Worm (Caenorhabditis elegans) whole organism, young adult: ENCODE data around the gene srbc-31.

Source experiments
- cebp-2 ChIP-seq: fragments of 200-800 bp; sonication (Bioruptor generic); IDR thresholded peaks from 2 replicates; pipeline ENCODE4 v1.3.6; 2022; ENCODE audit warnings: missing genetic modification characterization, missing compliant biosample characterization
- egrh-3 ChIP-seq: fragments of 200-800 bp; sonication (Bioruptor generic); IDR thresholded peaks from 2 replicates; pipeline ENCODE4 v1.3.6; 2022; ENCODE audit warnings: missing genetic modification reagents, missing genetic modification characterization, missing compliant biosample characterization
- ets-4 ChIP-seq: fragments of 200-800 bp; sonication (Bioruptor generic); optimal IDR thresholded peaks from 2 replicates; lab custom pipeline; 2018; ENCODE audit warnings: mild to moderate bottlenecking, missing genetic modification characterization, missing compliant biosample characterization
- lag-1 ChIP-seq: fragments of 200-800 bp; sonication (Bioruptor generic); IDR thresholded peaks from 2 replicates; pipeline ENCODE4 v1.3.6; 2022; ENCODE audit warnings: missing genetic modification reagents, missing genetic modification characterization, missing compliant biosample characterization
- nfya-1 ChIP-seq: sonication (generic microtip); optimal IDR thresholded peaks from 2 replicates; lab custom pipeline; 2017; ENCODE audit warnings: antibody characterized with exemption, missing compliant biosample characterization, missing genetic modification characterization, borderline replicate concordance; ENCODE audit not compliant: insufficient read depth
- nhr-90 ChIP-seq: sonication (generic microtip); optimal IDR thresholded peaks from 2 replicates; lab custom pipeline; 2016; ENCODE audit warnings: missing genotype, mild to moderate bottlenecking, missing genetic modification characterization, missing compliant biosample characterization
- pha-4 ChIP-seq: fragments of 150-350 bp; sonication (generic microtip); optimal IDR thresholded peaks from 2 replicates; lab custom pipeline; 2014; ENCODE audit warnings: missing biosample characterization, missing genetic modification reagents, missing genetic modification characterization
- snpc-4 ChIP-seq, 5 experiments: fragments of 150-350 bp in 1 of 5; sonication (generic microtip) in 4 of 5; optimal IDR thresholded peaks; 2 replicates each; lab custom pipeline; 2014 to 2018; ENCODE audit warnings: missing genetic modification characterization in 5 of 5, missing biosample characterization in 3 of 5, antibody characterized with exemption in 2 of 5, mild to moderate bottlenecking in 2 of 5, missing compliant biosample characterization in 2 of 5, missing genotype in 2 of 5, moderate library complexity in 2 of 5, missing genetic modification reagents in 1 of 5
- unc-62 ChIP-seq: fragments of 150-350 bp; optimal IDR thresholded peaks from 2 replicates; lab custom pipeline; 2014; ENCODE audit warnings: missing biosample characterization, missing genetic modification reagents, missing genetic modification characterization

DNA sequence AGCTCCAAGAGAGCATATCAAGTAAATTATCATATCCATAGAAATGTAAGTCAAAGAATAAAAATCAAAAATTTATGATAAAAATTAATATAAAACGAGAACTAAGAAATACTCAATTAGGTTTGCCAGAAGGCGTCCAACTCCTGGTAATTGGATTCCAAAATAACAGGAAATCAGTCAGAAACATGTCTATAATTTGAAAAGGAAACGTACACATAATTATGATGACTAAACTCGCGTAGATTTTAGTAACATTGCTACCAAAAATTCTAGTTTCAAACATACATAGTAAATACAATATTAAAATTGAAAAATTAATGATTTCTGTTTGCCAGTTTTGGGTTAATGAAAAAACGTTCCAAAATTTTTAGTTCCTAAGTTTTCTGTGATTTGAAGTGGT lies 7.3 kb upstream of the srbc-31 start, which contains the start of gene srbc-33:
- no peak for TF ChIP-seq lag-1 (GFP tag; lab: Robert Waterston, UW)
- no peak for TF ChIP-seq nhr-90 (tag; lab: Kevin White, UChicago)
- no peak for TF ChIP-seq ets-4
- no peak for TF ChIP-seq unc-62 (GFP tag; lab: Kevin White, UChicago)
- no peak for TF ChIP-seq cebp-2 (GFP tag; lab: Robert Waterston, UW)
- no peak for TF ChIP-seq nfya-1 (tag; lab: Kevin White, UChicago)
- TF ChIP-seq pha-4 (tag; lab: Kevin White, UChicago), result no peak
- TF ChIP-seq egrh-3, result no peak
- no peak for TF ChIP-seq snpc-4 (GFP tag; optimal IDR thresholded peaks at IDR 0.05; lab: Kevin White, UChicago)
- no peak for TF ChIP-seq snpc-4 (tag; optimal IDR thresholded peaks at IDR 0.05; lab: Kevin White, UChicago)
